Fruit fly (Drosophila melanogaster) whole organism, embryonic: ENCODE measurements around the gene CG10513.

Experiments used
- ATbp ChIP-seq: fragments of 200-800 bp; sonication (Bioruptor generic); optimal IDR thresholded peaks from 2 replicates; lab custom pipeline; 2017; ENCODE audit warnings: missing biosample characterization, mild to moderate bottlenecking, missing genetic modification characterization, missing genetic modification reagents
- Asciz ChIP-seq: fragments of 200-800 bp; sonication (Bioruptor generic); optimal IDR thresholded peaks from 2 replicates; lab custom pipeline; 2017; ENCODE audit warnings: missing biosample characterization, mild to moderate bottlenecking, missing genetic modification characterization, missing genetic modification reagents
- Bdp1 ChIP-seq: fragments of 200-800 bp; sonication (Bioruptor generic); optimal IDR thresholded peaks from 3 replicates; lab custom pipeline; 2016; ENCODE audit warnings: missing biosample characterization, missing genetic modification characterization
- C15 ChIP-seq: fragments of 200-800 bp; sonication (Bioruptor generic); IDR thresholded peaks from 3 replicates; pipeline ENCODE4 v1.3.6; 2022; ENCODE audit warnings: missing biosample characterization, missing genetic modification characterization
- CG1024 ChIP-seq: fragments of 200-800 bp; sonication (Bioruptor generic); IDR thresholded peaks from 2 replicates; pipeline ENCODE4 v1.3.6; 2022; ENCODE audit warnings: missing biosample characterization, missing genetic modification characterization
- CG13424 ChIP-seq: fragments of 200-800 bp; sonication (Bioruptor generic); optimal IDR thresholded peaks from 2 replicates; lab custom pipeline; 2019; ENCODE audit warnings: missing biosample characterization, mild to moderate bottlenecking, missing genetic modification characterization, moderate library complexity
- CG14441 ChIP-seq: fragments of 200-800 bp; sonication (Bioruptor generic); IDR thresholded peaks from 2 replicates; pipeline ENCODE4 v1.3.6; 2022; ENCODE audit warnings: missing biosample characterization, missing genetic modification characterization
- CG1603 ChIP-seq: fragments of 200-800 bp; sonication (Bioruptor generic); optimal IDR thresholded peaks from 2 replicates; lab custom pipeline; 2019; ENCODE audit warnings: missing biosample characterization, mild to moderate bottlenecking, missing genetic modification characterization, moderate library complexity
- CG16779 ChIP-seq: fragments of 200-800 bp; sonication (Bioruptor generic); IDR thresholded peaks from 2 replicates; pipeline ENCODE4 v1.3.6; 2022; ENCODE audit warnings: missing biosample characterization, missing genetic modification characterization
- CG17612 ChIP-seq: fragments of 200-800 bp; sonication (Bioruptor generic); IDR thresholded peaks from 2 replicates; pipeline ENCODE4 v1.3.6; 2022; ENCODE audit warnings: missing biosample characterization, missing genetic modification characterization
- CG18599 ChIP-seq: fragments of 200-800 bp; sonication (Bioruptor generic); optimal IDR thresholded peaks from 3 replicates; lab custom pipeline; 2017; ENCODE audit warnings: missing biosample characterization, missing genetic modification characterization, mild to moderate bottlenecking, moderate library complexity, missing genetic modification reagents
- CG18619 ChIP-seq: fragments of 200-800 bp; sonication (Bioruptor generic); optimal IDR thresholded peaks from 3 replicates; lab custom pipeline; 2017; ENCODE audit warnings: missing biosample characterization, mild to moderate bottlenecking, missing genetic modification characterization
- CG2120 ChIP-seq: fragments of 200-800 bp; sonication (Bioruptor generic); optimal IDR thresholded peaks from 3 replicates; lab custom pipeline; 2016; ENCODE audit warnings: missing biosample characterization, missing genetic modification characterization
- CG2199 ChIP-seq: fragments of 200-800 bp; sonication (Bioruptor generic); IDR thresholded peaks from 3 replicates; pipeline ENCODE4 v1.3.6; 2022; ENCODE audit warnings: missing biosample characterization, missing genetic modification characterization
- CG31365 ChIP-seq: fragments of 200-800 bp; sonication (Bioruptor generic); optimal IDR thresholded peaks from 2 replicates; lab custom pipeline; 2018; ENCODE audit warnings: missing biosample characterization, mild to moderate bottlenecking, missing genetic modification characterization
- CG42726 ChIP-seq: fragments of 200-800 bp; sonication (Bioruptor generic); IDR thresholded peaks from 2 replicates; pipeline ENCODE4 v1.3.6; 2022; ENCODE audit warnings: missing biosample characterization, missing genetic modification characterization; ENCODE audit not compliant: partially characterized antibody
- CG6813 ChIP-seq: fragments of 200-800 bp; sonication (Bioruptor generic); optimal IDR thresholded peaks from 2 replicates; lab custom pipeline; 2017; ENCODE audit warnings: missing biosample characterization, missing genetic modification characterization, mild to moderate bottlenecking, moderate library complexity, missing genetic modification reagents
- CG7745 ChIP-seq: fragments of 200-800 bp; sonication (Bioruptor generic); optimal IDR thresholded peaks from 2 replicates; lab custom pipeline; 2018; ENCODE audit warnings: missing biosample characterization, mild to moderate bottlenecking, missing genetic modification characterization, moderate library complexity
- CG7963 ChIP-seq: fragments of 200-800 bp; sonication (Bioruptor generic); IDR thresholded peaks from 3 replicates; pipeline ENCODE4 v1.3.6; 2022; ENCODE audit warnings: missing biosample characterization, missing genetic modification characterization; ENCODE audit not compliant: partially characterized antibody
- Deaf1 ChIP-seq: fragments of 200-800 bp; optimal IDR thresholded peaks from 3 replicates; lab custom pipeline; 2019; ENCODE audit warnings: missing biosample characterization, mild to moderate bottlenecking, missing genetic modification characterization, moderate library complexity
- Dll ChIP-seq: fragments of 200-800 bp; sonication (Bioruptor generic); IDR thresholded peaks from 4 replicates; pipeline ENCODE4 v1.3.6; 2022; ENCODE audit warnings: missing biosample characterization, missing genetic modification characterization; ENCODE audit not compliant: partially characterized antibody
- E2f1 ChIP-seq: fragments of 200-800 bp; sonication (Bioruptor generic); IDR thresholded peaks from 2 replicates; pipeline ENCODE4 v1.3.6; 2022; ENCODE audit warnings: missing biosample characterization, missing genetic modification characterization
- E2f2 ChIP-seq: fragments of 200-800 bp; sonication (Bioruptor generic); IDR thresholded peaks from 2 replicates; pipeline ENCODE4 v1.3.6; 2022; ENCODE audit warnings: missing biosample characterization, missing genetic modification characterization
- Ets65A ChIP-seq: fragments of 200-800 bp; sonication (Bioruptor generic); peaks from one replicate; lab custom pipeline; 2016; ENCODE audit warnings: missing biosample characterization, missing genetic modification characterization
- Fer1 ChIP-seq: fragments of 200-800 bp; sonication (Bioruptor generic); optimal IDR thresholded peaks from 2 replicates; lab custom pipeline; 2017; ENCODE audit warnings: missing biosample characterization, mild to moderate bottlenecking, missing genetic modification characterization
- Gug ChIP-seq: fragments of 200-800 bp; sonication (Bioruptor generic); IDR thresholded peaks from 4 replicates; pipeline ENCODE4 v1.3.6; 2022; ENCODE audit warnings: missing biosample characterization, missing genetic modification characterization
- HLH3B ChIP-seq: fragments of 200-800 bp; sonication (Bioruptor generic); IDR thresholded peaks from 2 replicates; pipeline ENCODE4 v1.3.6; 2022; ENCODE audit warnings: missing biosample characterization, missing genetic modification characterization
- Lim3 ChIP-seq: fragments of 200-800 bp; sonication (Bioruptor generic); IDR thresholded peaks from 2 replicates; pipeline ENCODE4 v1.3.6; 2022; ENCODE audit warnings: missing biosample characterization, missing genetic modification characterization
- Med ChIP-seq: fragments of 200-800 bp; sonication (Bioruptor generic); peaks from one replicate; lab custom pipeline; 2016; ENCODE audit warnings: missing biosample characterization, missing genetic modification characterization, mild to moderate bottlenecking, inconsistent platforms, moderate library complexity
- Nf-YC ChIP-seq: fragments of 200-800 bp; optimal IDR thresholded peaks from 3 replicates; lab custom pipeline; 2019; ENCODE audit warnings: missing biosample characterization, mild to moderate bottlenecking, missing genetic modification characterization, moderate library complexity
- NfI ChIP-seq: fragments of 200-800 bp; sonication (Bioruptor generic); optimal IDR thresholded peaks from 3 replicates; lab custom pipeline; 2018; ENCODE audit warnings: missing biosample characterization, mild to moderate bottlenecking, missing genetic modification characterization, moderate library complexity
- Opbp ChIP-seq: fragments of 200-800 bp; sonication (Bioruptor generic); IDR thresholded peaks from 3 replicates; pipeline ENCODE4 v1.3.6; 2022; ENCODE audit warnings: missing biosample characterization, missing genetic modification characterization; ENCODE audit not compliant: partially characterized antibody
- Sox102F ChIP-seq: fragments of 200-800 bp; sonication (Bioruptor generic); optimal IDR thresholded peaks from 2 replicates; lab custom pipeline; 2018; ENCODE audit warnings: missing biosample characterization, mild to moderate bottlenecking, missing genetic modification characterization, moderate library complexity
- Sry-β ChIP-seq: fragments of 200-800 bp; sonication (Bioruptor generic); optimal IDR thresholded peaks from 2 replicates; lab custom pipeline; 2018; ENCODE audit warnings: missing biosample characterization, mild to moderate bottlenecking, missing genetic modification characterization, moderate library complexity
- Taf1 ChIP-seq: fragments of 200-800 bp; sonication (Bioruptor generic); IDR thresholded peaks from 2 replicates; pipeline ENCODE4 v1.3.6; 2022; ENCODE audit warnings: missing biosample characterization, missing genetic modification characterization
- amos ChIP-seq: fragments of 200-800 bp; sonication (Bioruptor generic); IDR thresholded peaks from 2 replicates; pipeline ENCODE4 v1.3.6; 2022; ENCODE audit warnings: missing biosample characterization, missing genetic modification characterization; ENCODE audit not compliant: partially characterized antibody
- ap ChIP-seq: fragments of 200-800 bp; sonication (Bioruptor generic); IDR thresholded peaks from 2 replicates; pipeline ENCODE4 v1.3.6; 2022; ENCODE audit warnings: missing biosample characterization, missing genetic modification characterization
- cad ChIP-seq: fragments of >200 bp; optimal IDR thresholded peaks from 2 replicates; lab custom pipeline; 2017; ENCODE audit warnings: missing biosample characterization, missing genetic modification characterization
- danr ChIP-seq: fragments of 200-800 bp; sonication (Bioruptor generic); IDR thresholded peaks from 2 replicates; pipeline ENCODE4 v1.3.6; 2022; ENCODE audit warnings: missing biosample characterization, missing genetic modification characterization
- dimm ChIP-seq: fragments of 200-800 bp; sonication (Bioruptor generic); IDR thresholded peaks from 2 replicates; pipeline ENCODE4 v1.3.6; 2022; ENCODE audit warnings: missing biosample characterization, missing genetic modification characterization
- jing ChIP-seq: fragments of 200-800 bp; sonication (Bioruptor generic); optimal IDR thresholded peaks from 2 replicates; lab custom pipeline; 2018; ENCODE audit warnings: missing biosample characterization, mild to moderate bottlenecking, missing genetic modification characterization
- nau ChIP-seq: fragments of 200-800 bp; sonication (Bioruptor generic); optimal IDR thresholded peaks from 3 replicates; lab custom pipeline; 2017; ENCODE audit warnings: missing biosample characterization, mild to moderate bottlenecking, missing genetic modification characterization, missing genetic modification reagents
- pb ChIP-seq: fragments of 200-800 bp; sonication (Bioruptor generic); optimal IDR thresholded peaks from 3 replicates; lab custom pipeline; 2016; ENCODE audit warnings: missing biosample characterization, missing genetic modification characterization
- pnt ChIP-seq: fragments of 200-800 bp; sonication (Bioruptor generic); optimal IDR thresholded peaks from 3 replicates; lab custom pipeline; 2016; ENCODE audit warnings: missing biosample characterization, missing genetic modification characterization
- pros ChIP-seq: fragments of 200-800 bp; sonication (Bioruptor generic); optimal IDR thresholded peaks from 3 replicates; lab custom pipeline; 2019; ENCODE audit warnings: missing biosample characterization, mild to moderate bottlenecking, missing genetic modification characterization, moderate library complexity
- slp2 ChIP-seq: fragments of 200-800 bp; sonication (Bioruptor generic); optimal IDR thresholded peaks from 2 replicates; lab custom pipeline; 2016; ENCODE audit warnings: missing biosample characterization, missing genetic modification characterization
- stwl ChIP-seq: fragments of 200-800 bp; sonication (Bioruptor generic); optimal IDR thresholded peaks from 3 replicates; lab custom pipeline; 2018; ENCODE audit warnings: missing biosample characterization, mild to moderate bottlenecking, missing genetic modification characterization, moderate library complexity
- toy ChIP-seq: fragments of 200-800 bp; sonication (Bioruptor generic); IDR thresholded peaks from 2 replicates; pipeline ENCODE4 v1.3.6; 2022; ENCODE audit warnings: missing biosample characterization, missing genetic modification characterization
- unc-4 ChIP-seq: fragments of 200-800 bp; sonication (Bioruptor generic); IDR thresholded peaks from 2 replicates; pipeline ENCODE4 v1.3.6; 2022; ENCODE audit warnings: missing biosample characterization, missing genetic modification characterization; ENCODE audit not compliant: partially characterized antibody
- zen2 ChIP-seq: fragments of 200-800 bp; sonication (Bioruptor generic); IDR thresholded peaks from 3 replicates; pipeline ENCODE4 v1.3.6; 2022; ENCODE audit warnings: missing biosample characterization, missing genetic modification characterization; ENCODE audit not compliant: partially characterized antibody

CG10513 gene

dm6 chr3R:25247379-25247869, 29.6 kb downstream of the CG10513 start, which contains the start of the genes RpS27 and Nup37 (continued):
- no peak for TF ChIP-seq CG42726 (GFP tag; lab: Robert Waterston, UW)
- TF ChIP-seq E2f2 (GFP tag; lab: Robert Waterston, UW): peak; percentile 85
- 0 out of 2 replicates have a peak, but pooled peaks have one; percentile 21 for TF ChIP-seq unc-4 (GFP tag; lab: Robert Waterston, UW)
- TF ChIP-seq HLH3B (GFP tag; lab: Robert Waterston, UW): peak; percentile 95
- peak; percentile 99 for TF ChIP-seq slp2 (GFP tag; lab: Kevin White, UChicago)
- TF ChIP-seq CG7745 (tag; lab: Kevin White, UChicago): peak; percentile 83
- TF ChIP-seq CG2199: peak; percentile 96
- peak; percentile 95 for TF ChIP-seq ap (GFP tag; lab: Robert Waterston, UW)
- TF ChIP-seq Opbp: peak; percentile 100
- TF ChIP-seq CG6813 (GFP tag; lab: Kevin White, UChicago): peak; percentile 98
- peak; percentile 98 for TF ChIP-seq CG1603 (tag; lab: Kevin White, UChicago)
- peak; percentile 92 for TF ChIP-seq CG31365
- TF ChIP-seq E2f1: peak; percentile 94
- peak; percentile 69 for TF ChIP-seq Deaf1 (tag; lab: Kevin White, UChicago)
- TF ChIP-seq CG18599 (GFP tag; lab: Kevin White, UChicago): peak; percentile 98
- peak; percentile 97 for TF ChIP-seq ATbp (GFP tag; lab: Kevin White, UChicago)
- no peak for TF ChIP-seq cad
- peak; percentile 81; the same call in 1 of the 2 replicates for TF ChIP-seq Taf1 (GFP tag; lab: Robert Waterston, UW)
- no peak for TF ChIP-seq CG7963 (GFP tag; lab: Robert Waterston, UW)
- no peak for TF ChIP-seq Dll
- TF ChIP-seq stwl (tag; lab: Kevin White, UChicago): peak; percentile 95
- TF ChIP-seq Gug: peak; percentile 92
- TF ChIP-seq jing: peak; percentile 94
- TF ChIP-seq Fer1 (GFP tag; lab: Kevin White, UChicago): peak; percentile 98
- TF ChIP-seq CG1024 (GFP tag; lab: Robert Waterston, UW): peak; percentile 94
- peak; percentile 95 for TF ChIP-seq CG2120 (GFP tag; lab: Kevin White, UChicago)
- peak; percentile 90 for TF ChIP-seq Sox102F
- TF ChIP-seq CG18619: peak; percentile 99
- TF ChIP-seq zen2 (GFP tag; lab: Robert Waterston, UW): no peak
- TF ChIP-seq Ets65A: peak; percentile 100
- TF ChIP-seq Bdp1: peak; percentile 94
- TF ChIP-seq toy (GFP tag; lab: Robert Waterston, UW): peak; percentile 95
- TF ChIP-seq danr (GFP tag; lab: Robert Waterston, UW): peak; percentile 82
- TF ChIP-seq Sry-β (GFP tag; lab: Kevin White, UChicago): peak; percentile 80
- TF ChIP-seq dimm (GFP tag; lab: Robert Waterston, UW): peak; percentile 92
- TF ChIP-seq NfI (GFP tag; lab: Kevin White, UChicago): peak; percentile 100
- peak; percentile 95 for TF ChIP-seq CG14441
- TF ChIP-seq Nf-YC (tag; lab: Kevin White, UChicago): peak; percentile 88
- TF ChIP-seq Lim3 (GFP tag; lab: Robert Waterston, UW): peak; percentile 68; the same call in 1 of the 2 replicates
- TF ChIP-seq Med (GFP tag; lab: Kevin White, UChicago): peak; percentile 100
- peak; percentile 98 for TF ChIP-seq nau (GFP tag; lab: Kevin White, UChicago)
- peak; percentile 97 for TF ChIP-seq CG16779
- peak; percentile 93 for TF ChIP-seq CG17612
- TF ChIP-seq Asciz (GFP tag; lab: Kevin White, UChicago): peak; percentile 98
- TF ChIP-seq CG13424 (tag; lab: Kevin White, UChicago): peak; percentile 88
- peak; percentile 41; the same call in 1 of the 2 replicates for TF ChIP-seq amos (GFP tag; lab: Robert Waterston, UW)
- peak; percentile 93 for TF ChIP-seq C15 (GFP tag; lab: Robert Waterston, UW)
- TF ChIP-seq pb: peak; percentile 99
- TF ChIP-seq pnt (GFP tag; lab: Kevin White, UChicago): peak; percentile 91
- TF ChIP-seq pros (GFP tag; lab: Kevin White, UChicago): peak; percentile 73
